Fruit fly (Drosophila melanogaster) whole organism, wandering third instar larva: ENCODE results near the gene Pfrx.

ENCODE experiments used
- Abd-B ChIP-seq: fragments of >200 bp; optimal IDR thresholded peaks from 2 replicates; lab custom pipeline; 2017; ENCODE audit warnings: missing biosample characterization, missing genetic modification characterization
- CG32264 ChIP-seq: fragments of 200-800 bp; sonication (Bioruptor generic); optimal IDR thresholded peaks from 2 replicates; lab custom pipeline; 2016; ENCODE audit warnings: missing biosample characterization, missing genetic modification characterization
- CG9705 ChIP-seq: fragments of 200-800 bp; sonication (Bioruptor generic); optimal IDR thresholded peaks from 2 replicates; lab custom pipeline; 2018; ENCODE audit warnings: missing biosample characterization, mild to moderate bottlenecking, missing genetic modification characterization
- CrebA ChIP-seq: fragments of 200-800 bp; sonication (Bioruptor generic); optimal IDR thresholded peaks from 2 replicates; lab custom pipeline; 2016; ENCODE audit warnings: missing biosample characterization, mild to moderate bottlenecking, missing genetic modification characterization, borderline replicate concordance
- Dif ChIP-seq: fragments of 200-275, 200-300 bp; sonication (Bioruptor generic); optimal IDR thresholded peaks from 2 replicates; lab custom pipeline; 2018; ENCODE audit warnings: missing biosample characterization, missing genetic modification characterization; ENCODE audit not compliant: partially characterized antibody
- GATAd ChIP-seq: sonication (Bioruptor generic); optimal IDR thresholded peaks from 2 replicates; lab custom pipeline; 2016; ENCODE audit warnings: missing biosample characterization, missing genetic modification characterization
- HLH106 ChIP-seq: fragments of 200-800 bp; optimal IDR thresholded peaks from 3 replicates; lab custom pipeline; 2019; ENCODE audit warnings: missing biosample characterization, mild to moderate bottlenecking, missing genetic modification characterization, moderate library complexity
- Hr78 ChIP-seq: fragments of >200 bp; optimal IDR thresholded peaks from 2 replicates; lab custom pipeline; 2017; ENCODE audit warnings: missing biosample characterization, missing genetic modification characterization
- Hr83 ChIP-seq: fragments of 200-300 bp; sonication (Bioruptor generic); optimal IDR thresholded peaks from 2 replicates; lab custom pipeline; 2016; ENCODE audit warnings: missing biosample characterization, mild to moderate bottlenecking, missing genetic modification characterization, moderate library complexity; ENCODE audit not compliant: poor library complexity, severe bottlenecking
- Myc ChIP-seq: fragments of >200 bp; optimal IDR thresholded peaks from 2 replicates; lab custom pipeline; 2017
- N ChIP-seq: fragments of >200 bp; optimal IDR thresholded peaks from 2 replicates; lab custom pipeline; 2018; ENCODE audit warnings: missing biosample characterization, missing external identifiers, missing genetic modification characterization
- Rel ChIP-seq, 2 experiments: fragments of 200-800 bp; sonication (Bioruptor generic) in 1 of 2; optimal IDR thresholded peaks; 2 replicates in 1 of 2; 3 replicates in 1 of 2; lab custom pipeline; 2016 to 2019; ENCODE audit warnings: mild to moderate bottlenecking in 2 of 2, missing biosample characterization in 2 of 2, missing genetic modification characterization in 2 of 2, moderate library complexity in 1 of 2
- Sp1 ChIP-seq: fragments of 200-800 bp; sonication (Bioruptor generic); optimal IDR thresholded peaks from 3 replicates; lab custom pipeline; 2019; ENCODE audit warnings: missing biosample characterization, mild to moderate bottlenecking, missing genetic modification characterization, moderate library complexity
- Vsx2 ChIP-seq: fragments of 200-300, 225-300 bp; sonication (Bioruptor generic); optimal IDR thresholded peaks from 2 replicates; lab custom pipeline; 2018; ENCODE audit warnings: missing biosample characterization, missing genetic modification characterization; ENCODE audit not compliant: partially characterized antibody
- br ChIP-seq: fragments of 200-800 bp; sonication (Bioruptor generic); optimal IDR thresholded peaks from 2 replicates; lab custom pipeline; 2016; ENCODE audit warnings: missing biosample characterization, missing genetic modification characterization
- dl ChIP-seq, 2 experiments: fragments of 175-275, 200-275 bp in 1 of 2; fragments of 200-275 bp in 1 of 2; sonication (Bioruptor generic); optimal IDR thresholded peaks; lab custom pipeline; 2018; ENCODE audit warnings: mild to moderate bottlenecking in 2 of 2, missing biosample characterization in 2 of 2, missing genetic modification characterization in 2 of 2, moderate library complexity in 2 of 2; ENCODE audit not compliant: partially characterized antibody in 2 of 2, insufficient read depth in 1 of 2
- dmrt93B ChIP-seq: fragments of 200-800 bp; sonication (Bioruptor generic); optimal IDR thresholded peaks from 2 replicates; lab custom pipeline; 2018; ENCODE audit warnings: missing biosample characterization, mild to moderate bottlenecking, missing genetic modification characterization
- ey ChIP-seq: fragments of 200-800 bp; sonication (Bioruptor generic); optimal IDR thresholded peaks from 2 replicates; lab custom pipeline; 2016; ENCODE audit warnings: missing biosample characterization, missing genetic modification characterization
- foxo ChIP-seq, 2 experiments: fragments of 200-800 bp; sonication (Bioruptor generic); optimal IDR thresholded peaks; 2 replicates in 1 of 2; 3 replicates in 1 of 2; lab custom pipeline; 2016 to 2017; ENCODE audit warnings: missing biosample characterization in 2 of 2, missing genetic modification characterization in 2 of 2
- fru ChIP-seq: fragments of 200-800 bp; sonication (Bioruptor generic); optimal IDR thresholded peaks from 3 replicates; lab custom pipeline; 2016; ENCODE audit warnings: missing biosample characterization, mild to moderate bottlenecking, missing genetic modification characterization
- h ChIP-seq: fragments of 200-800 bp; sonication (Bioruptor generic); optimal IDR thresholded peaks from 3 replicates; lab custom pipeline; 2016; ENCODE audit warnings: missing biosample characterization, mild to moderate bottlenecking, missing genetic modification characterization
- jim ChIP-seq: fragments of 175-275, 200-325 bp; sonication (Bioruptor generic); optimal IDR thresholded peaks from 2 replicates; lab custom pipeline; 2016; ENCODE audit warnings: missing biosample characterization, mild to moderate bottlenecking, missing genetic modification characterization
- lola ChIP-seq: fragments of >200 bp; optimal IDR thresholded peaks from 2 replicates; lab custom pipeline; 2017; ENCODE audit warnings: missing biosample characterization, missing genetic modification characterization
- psq ChIP-seq: fragments of 200-800 bp; sonication (Bioruptor generic); optimal IDR thresholded peaks from 3 replicates; lab custom pipeline; 2017; ENCODE audit warnings: missing biosample characterization, mild to moderate bottlenecking, missing genetic modification characterization, moderate library complexity
- rgr ChIP-seq: fragments of 200-800 bp; sonication (Bioruptor generic); optimal IDR thresholded peaks from 3 replicates; lab custom pipeline; 2016; ENCODE audit warnings: missing biosample characterization, mild to moderate bottlenecking, missing genetic modification characterization
- sv ChIP-seq: fragments of 200-800 bp; sonication (Bioruptor generic); optimal IDR thresholded peaks from 3 replicates; lab custom pipeline; 2016; ENCODE audit warnings: missing biosample characterization, missing genetic modification characterization
- tai ChIP-seq: sonication (Bioruptor generic); optimal IDR thresholded peaks from 2 replicates; lab custom pipeline; 2016; ENCODE audit warnings: missing biosample characterization, missing genetic modification characterization
- woc ChIP-seq: sonication (Bioruptor generic); optimal IDR thresholded peaks from 2 replicates; lab custom pipeline; 2016; ENCODE audit warnings: missing biosample characterization, mild to moderate bottlenecking, missing genetic modification characterization

Pfrx gene

DNA sequence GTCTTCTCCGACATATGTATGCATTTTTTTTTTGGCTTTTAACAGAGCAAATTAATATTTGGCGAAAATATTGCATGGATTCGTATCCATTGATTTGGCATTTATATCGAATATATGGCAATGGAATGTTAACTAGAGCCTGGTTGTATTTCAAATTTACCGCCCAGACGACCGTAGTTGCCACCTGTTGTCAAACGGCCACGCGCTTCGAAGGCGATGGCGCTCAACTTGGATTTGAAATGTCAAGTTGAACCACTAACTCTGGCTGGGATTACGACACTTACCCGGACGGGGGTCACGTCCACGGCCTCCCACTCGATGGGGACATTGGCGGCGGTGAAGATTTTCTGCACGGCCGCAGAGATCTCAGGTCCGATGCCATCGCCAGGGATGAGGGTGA is 25.1 kb downstream of the Pfrx start:
- TF ChIP-seq GATAd (no peak), fru (no peak), psq (GFP tag; lab: Kevin White, UChicago) (no peak), Hr78 (GFP tag; lab: Kevin White, UChicago) (no peak), lola (GFP tag; lab: Kevin White, UChicago) (no peak), woc (GFP tag; lab: Kevin White, UChicago) (no peak), Dif (GFP tag; lab: Kevin White, UChicago) (no peak), Sp1 (GFP tag; lab: Kevin White, UChicago) (no peak), foxo (GFP tag; optimal IDR thresholded peaks at IDR 0.05; lab: Kevin White, UChicago) (no peak), HLH106 (tag; lab: Kevin White, UChicago) (no peak), Rel (GFP tag; optimal IDR thresholded peaks at IDR 0.05; lab: Kevin White, UChicago) (no peak), Rel (tag; optimal IDR thresholded peaks at IDR 0.05; lab: Kevin White, UChicago) (no peak), Abd-B (GFP tag; lab: Kevin White, UChicago) (no peak), ey (GFP tag; lab: Kevin White, UChicago) (no peak), N (GFP tag; lab: Kevin White, UChicago) (no peak), br (no peak), CG32264 (GFP tag; lab: Kevin White, UChicago) (no peak)

- TF ChIP-seq Dif (GFP tag; lab: Kevin White, UChicago), result no peak
- no peak for TF ChIP-seq sv (GFP tag; lab: Kevin White, UChicago)
- TF ChIP-seq Myc (lab: Kevin White, UChicago), result no peak
- no peak for TF ChIP-seq Hr83 (GFP tag; lab: Kevin White, UChicago)
- no peak for TF ChIP-seq CrebA (GFP tag; lab: Kevin White, UChicago)
- no peak for TF ChIP-seq CG32264 (GFP tag; lab: Kevin White, UChicago)
- no peak for TF ChIP-seq woc (GFP tag; lab: Kevin White, UChicago)
Measured at dm6 chrX:19520888-19521287, 25.6 kb downstream of the Pfrx start.

DNA sequence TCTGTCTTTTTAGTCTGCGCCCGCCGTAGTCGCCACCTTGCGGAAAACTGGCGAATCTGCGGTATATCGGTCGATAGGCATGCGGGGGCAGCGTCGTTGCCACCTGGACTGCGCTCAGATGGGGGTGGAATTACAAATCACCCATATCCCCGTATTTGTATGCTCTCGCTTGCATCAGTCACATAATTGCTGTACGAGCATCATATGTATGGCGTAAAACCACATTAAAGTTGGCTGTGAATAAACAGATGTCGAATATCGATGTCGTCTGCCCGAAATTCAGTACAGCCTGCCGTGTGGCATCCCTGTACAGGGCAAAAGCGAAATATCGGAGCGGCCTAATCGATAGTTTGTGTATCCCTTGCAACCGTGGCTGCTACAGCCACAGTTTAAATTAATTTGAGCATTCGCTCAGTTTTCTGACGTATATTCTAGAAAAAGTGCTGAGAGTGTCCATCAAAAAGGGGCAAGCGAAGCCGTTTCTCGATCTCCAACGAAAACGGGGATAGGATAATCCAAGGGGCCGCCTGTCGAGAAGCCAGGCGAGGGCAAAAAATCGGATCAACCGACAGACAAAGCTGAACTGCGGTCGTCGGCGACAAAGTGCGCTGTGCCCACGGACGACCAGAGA is 26.6 kb downstream of the Pfrx start, which contains the start of the genes Idh3a and CoRest:
Gene Idh3a (minus strand): TSS at position 58 of the 631 bp plus-strand sequence.
Gene CoRest (plus strand): TSS at position 177 of the 631 bp plus-strand sequence.
- TF ChIP-seq Hr83 (GFP tag; lab: Kevin White, UChicago) (no peak), Rel (GFP tag; optimal IDR thresholded peaks at IDR 0.05; lab: Kevin White, UChicago) (no peak), Rel (tag; optimal IDR thresholded peaks at IDR 0.05; lab: Kevin White, UChicago) (peak; percentile 12), Myc (lab: Kevin White, UChicago) (peak; percentile 53), CG32264 (GFP tag; lab: Kevin White, UChicago) (no peak), rgr (no peak), h (GFP tag; lab: Kevin White, UChicago) (no peak), foxo (GFP tag; optimal IDR thresholded peaks at IDR 0.05; lab: Kevin White, UChicago) (peak in 1 of 2 experiments; percentile 28), CG9705 (GFP tag; lab: Kevin White, UChicago) (peak; percentile 33), woc (GFP tag; lab: Kevin White, UChicago) (no peak), fru (no peak), jim (GFP tag; lab: Kevin White, UChicago) (no peak), HLH106 (tag; lab: Kevin White, UChicago) (peak; percentile 42), tai (GFP tag; lab: Kevin White, UChicago) (no peak)

dm6 chrX:19522597-19522996 is 27.3 kb downstream of the Pfrx start:
- TF ChIP-seq N (GFP tag; lab: Kevin White, UChicago), result peak; percentile 84
- no peak for TF ChIP-seq Vsx2 (GFP tag; lab: Kevin White, UChicago)

DNA sequence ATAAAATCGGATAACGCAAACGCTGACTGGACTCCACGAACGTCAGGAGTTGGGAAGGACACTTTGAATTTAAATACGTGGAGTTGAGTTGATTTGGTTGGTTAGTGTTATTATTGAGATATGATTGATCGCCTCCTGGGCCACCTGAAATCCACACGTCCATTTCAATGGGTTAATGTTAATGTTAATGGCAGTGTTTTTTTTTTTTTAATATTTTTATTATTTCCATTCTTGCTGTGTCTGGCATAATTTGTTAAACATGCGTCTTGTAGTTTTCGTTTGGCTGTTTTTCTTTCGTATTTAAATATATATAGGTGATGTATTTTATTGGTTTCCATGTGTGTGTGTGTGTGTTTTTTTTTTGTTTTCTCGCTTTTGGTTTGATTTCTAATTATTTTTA is 36.3 kb downstream of the Pfrx start, which contains the start of gene CG12231:
Gene CG12231 (minus strand): TSS at position 101 of the 400 bp plus-strand sequence.
- TF ChIP-seq fru (no peak), foxo (GFP tag; optimal IDR thresholded peaks at IDR 0.05; lab: Kevin White, UChicago) (no peak)

DNA sequence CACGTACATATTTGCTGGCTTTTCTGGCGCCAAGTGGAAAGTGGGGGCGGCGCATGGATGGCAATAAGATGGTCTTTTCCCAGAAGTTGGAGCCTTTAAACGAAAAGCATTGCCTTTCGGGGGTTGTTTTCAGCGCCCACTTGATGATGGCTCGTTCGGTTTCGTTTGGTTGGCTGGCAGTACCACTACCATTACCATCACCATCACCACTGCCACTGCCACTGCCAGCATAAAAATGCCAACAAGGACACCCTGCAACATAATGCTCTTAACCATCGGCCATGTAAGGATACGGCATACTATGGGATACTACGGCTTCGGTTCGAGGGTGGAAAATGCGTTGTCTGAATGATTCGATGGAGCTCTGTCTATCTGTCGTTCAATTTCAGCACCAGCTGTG is 40.1 kb downstream of the Pfrx start:
- TF ChIP-seq psq (GFP tag; lab: Kevin White, UChicago) (no peak), dl (GFP tag; optimal IDR thresholded peaks at IDR 0.05; lab: Kevin White, UChicago; ENCODE audit: insufficient read depth in 1 of 2, partially characterized antibody in 2 of 2) (no peak), Hr78 (GFP tag; lab: Kevin White, UChicago) (no peak), dmrt93B (GFP tag; lab: Kevin White, UChicago) (no peak), Dif (GFP tag; lab: Kevin White, UChicago) (no peak), Rel (GFP tag; optimal IDR thresholded peaks at IDR 0.05; lab: Kevin White, UChicago) (no peak), Rel (tag; optimal IDR thresholded peaks at IDR 0.05; lab: Kevin White, UChicago) (no peak)
